Worm (Caenorhabditis elegans) whole organism, L1 larva: ENCODE data around the gene Y59A8B.8.

Experiments
- dpl-1 ChIP-seq, 3 experiments: fragments of 150-350 bp in 2 of 3; sonication (generic microtip) in 1 of 3; optimal IDR thresholded peaks; 2 replicates each; lab custom pipeline; 2014 to 2017; ENCODE audit warnings: missing biosample characterization in 3 of 3, missing genetic modification characterization in 3 of 3, missing genetic modification reagents in 3 of 3
- hlh-17 ChIP-seq: fragments of 200-800 bp; sonication (Bioruptor generic); optimal IDR thresholded peaks from 2 replicates; lab custom pipeline; 2018; ENCODE audit warnings: missing genetic modification characterization, mild to moderate bottlenecking, missing compliant biosample characterization, moderate library complexity, borderline replicate concordance
- isw-1 ChIP-seq: fragments of 200-800 bp; sonication (Bioruptor generic); IDR thresholded peaks from 2 replicates; pipeline ENCODE4 v1.3.6; 2022; ENCODE audit warnings: missing genetic modification characterization, missing compliant biosample characterization

DNA sequence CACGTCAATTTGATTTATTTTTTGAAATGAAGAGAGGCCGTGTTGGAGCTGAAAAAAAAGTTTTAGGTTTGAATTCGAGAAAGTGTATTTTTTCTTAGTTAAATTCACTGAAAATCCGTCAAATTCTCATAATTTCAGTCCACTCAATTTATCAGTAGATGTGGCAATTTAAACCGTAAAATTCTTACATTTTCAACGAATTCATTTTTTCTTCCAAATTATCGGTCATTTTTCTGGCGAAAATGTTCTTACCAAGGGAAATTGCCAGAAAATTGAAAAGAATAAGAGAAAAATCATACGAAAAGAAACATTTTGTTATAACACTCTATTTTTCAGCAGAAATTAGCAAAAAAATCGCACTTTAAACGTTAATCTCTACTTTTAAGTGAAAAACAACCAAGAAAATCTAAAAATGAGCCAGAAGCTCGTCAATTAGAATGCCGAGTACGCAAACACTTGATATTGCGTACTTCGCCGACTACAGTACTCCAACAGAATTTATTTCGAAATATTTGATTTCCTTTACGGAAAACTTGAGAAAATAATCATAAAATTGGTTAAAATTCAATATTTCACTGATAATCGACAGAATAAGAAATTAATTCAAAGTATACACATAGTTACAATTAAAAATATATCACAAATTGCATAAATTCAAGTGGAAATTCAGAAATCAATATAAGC lies 19.2 kb upstream of the Y59A8B.8 start, which contains the start of gene fbxa-106:
- TF ChIP-seq isw-1 (GFP tag; lab: Robert Waterston, UW) (no peak), hlh-17 (no peak), dpl-1 (GFP tag; optimal IDR thresholded peaks at IDR 0.05; lab: Kevin White, UChicago) (no peak)
